Worm (Caenorhabditis elegans): ENCODE data around the gene Y47D7A.3.

DNA sequence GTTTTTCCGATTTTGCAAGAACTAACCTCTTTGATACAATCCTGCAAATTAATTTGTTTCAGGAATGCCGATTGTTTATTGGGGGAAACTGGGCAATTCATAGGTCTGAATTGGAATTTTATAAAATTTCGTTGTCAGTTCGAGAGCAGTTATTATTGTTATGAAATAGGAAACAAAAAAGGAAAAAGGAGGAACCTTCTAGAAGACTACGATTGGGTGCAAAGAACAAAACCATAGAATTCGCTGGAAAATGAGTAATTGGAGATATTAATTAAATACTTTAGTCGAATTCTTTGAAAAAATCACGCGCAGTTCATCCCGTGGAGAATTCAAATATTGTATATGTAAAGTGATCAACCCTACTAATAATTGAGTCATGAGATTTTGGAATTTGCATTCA is 23.3 kb upstream of the Y47D7A.3 start, which contains the start of gene F13A2.9:
- TF ChIP-seq lin-39 (tag; optimal IDR thresholded peaks at IDR 0.05): no peak
- TF ChIP-seq nhr-11 (tag; optimal IDR thresholded peaks at IDR 0.05): no peak
- TF ChIP-seq snpc-4 (tag; optimal IDR thresholded peaks at IDR 0.05): no peak
- TF ChIP-seq nhr-23 (tag; optimal IDR thresholded peaks at IDR 0.05): no peak
- TF ChIP-seq unc-62 (GFP tag; optimal IDR thresholded peaks at IDR 0.05): no peak
- no peak for TF ChIP-seq zag-1 (tag; optimal IDR thresholded peaks at IDR 0.05)
- no peak for TF ChIP-seq skn-1 (tag; optimal IDR thresholded peaks at IDR 0.05)
